Fruit fly (Drosophila melanogaster) whole organism, prepupa: ENCODE measurements around the gene senju.

ENCODE experiments used
- Blimp-1 ChIP-seq: fragments of 200-800 bp; sonication (Bioruptor generic); optimal IDR thresholded peaks from 3 replicates; lab custom pipeline; 2017; ENCODE audit warnings: missing biosample characterization, missing genetic modification characterization, mild to moderate bottlenecking, moderate library complexity, missing genetic modification reagents
- CG15336 ChIP-seq: fragments of 200-800 bp; sonication (Bioruptor generic); IDR thresholded peaks from 2 replicates; pipeline ENCODE4 v1.3.6; 2022; ENCODE audit warnings: missing biosample characterization, missing genetic modification characterization
- CG7368 ChIP-seq: fragments of 200-800 bp; sonication (Bioruptor generic); optimal IDR thresholded peaks from 3 replicates; lab custom pipeline; 2016; ENCODE audit warnings: missing biosample characterization, missing genetic modification characterization
- Eip78C ChIP-seq: fragments of 200-800 bp; sonication (Bioruptor generic); peaks from one replicate; lab custom pipeline; 2016; ENCODE audit warnings: missing biosample characterization, missing genetic modification characterization
- Hr38 ChIP-seq: sonication (Bioruptor generic); optimal IDR thresholded peaks from 2 replicates; lab custom pipeline; 2016; ENCODE audit warnings: missing biosample characterization, missing genetic modification characterization
- acj6 ChIP-seq: fragments of 200-800 bp; sonication (Bioruptor generic); optimal IDR thresholded peaks from 3 replicates; lab custom pipeline; 2016; ENCODE audit warnings: missing biosample characterization, missing genetic modification characterization

DNA sequence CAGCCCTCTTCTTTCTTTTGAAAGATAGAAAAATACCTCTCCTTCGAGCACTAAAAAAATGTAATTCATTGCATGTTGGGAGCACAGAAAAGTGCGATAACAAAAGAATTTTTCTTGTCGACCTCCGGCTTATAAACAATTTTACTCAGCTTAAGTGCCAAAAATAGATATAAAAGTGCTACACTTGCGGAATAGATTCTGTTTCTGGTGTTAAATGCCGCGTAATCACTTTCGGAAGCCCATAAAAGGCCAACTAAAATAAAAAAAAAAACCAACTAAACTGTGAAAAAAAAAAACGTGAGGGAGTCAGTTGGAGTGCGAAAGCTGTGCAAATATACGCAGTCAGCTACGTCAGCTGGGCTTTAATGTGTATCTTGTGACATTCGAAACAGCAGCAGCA, 37.0 kb downstream of the senju start:
- TF ChIP-seq acj6 (GFP tag; lab: Kevin White, UChicago) (no peak), CG15336 (GFP tag; lab: Robert Waterston, UW) (no peak), Eip78C (no peak), Blimp-1 (GFP tag; lab: Kevin White, UChicago) (no peak), CG7368 (GFP tag; lab: Kevin White, UChicago) (no peak), Hr38 (GFP tag; lab: Kevin White, UChicago) (no peak)
